Worm (Caenorhabditis elegans) whole organism, young adult: ENCODE data around the gene swsn-6.
A peak's percentile ranks its signal among the peaks of the same experiment; 100 is the strongest.

Experiments
- B0035.1 ChIP-seq: sonication (generic microtip); optimal IDR thresholded peaks from 2 replicates; lab custom pipeline; 2016; ENCODE audit warnings: missing genetic modification characterization, mild to moderate bottlenecking, missing compliant biosample characterization, missing genotype, missing genetic modification reagents
- B0336.3 ChIP-seq: fragments of 200-800 bp; sonication (Bioruptor generic); IDR thresholded peaks from 2 replicates; pipeline ENCODE4 v1.3.6; 2022; ENCODE audit warnings: missing genetic modification characterization, missing compliant biosample characterization
- C17E4.6 ChIP-seq: fragments of 200-800 bp; sonication (Bioruptor generic); IDR thresholded peaks from 2 replicates; pipeline ENCODE4 v1.3.6; 2022; ENCODE audit warnings: missing genetic modification reagents, missing genetic modification characterization, missing compliant biosample characterization
- D2030.7 ChIP-seq: fragments of 200-800 bp; sonication (Bioruptor generic); IDR thresholded peaks from 2 replicates; pipeline ENCODE4 v1.3.6; 2022; ENCODE audit warnings: missing genetic modification reagents, missing genetic modification characterization, missing compliant biosample characterization
- F10E7.11 ChIP-seq: sonication (generic microtip); optimal IDR thresholded peaks from 2 replicates; lab custom pipeline; 2017; ENCODE audit warnings: mild to moderate bottlenecking, missing genetic modification characterization, moderate library complexity, missing compliant biosample characterization
- F23B12.7 ChIP-seq: sonication (generic microtip); optimal IDR thresholded peaks from 2 replicates; lab custom pipeline; 2017; ENCODE audit warnings: missing genetic modification characterization, mild to moderate bottlenecking, missing compliant biosample characterization, antibody characterized with exemption, moderate library complexity; ENCODE audit not compliant: insufficient read depth
- F37B4.10 ChIP-seq: fragments of 200-800 bp; sonication (Bioruptor generic); IDR thresholded peaks from 2 replicates; pipeline ENCODE4 v1.3.6; 2022; ENCODE audit warnings: missing genetic modification characterization, missing compliant biosample characterization
- F39B2.1 ChIP-seq: fragments of 200-800 bp; sonication (Bioruptor generic); IDR thresholded peaks from 2 replicates; pipeline ENCODE4 v1.3.6; 2022; ENCODE audit warnings: missing genetic modification reagents, missing genetic modification characterization, missing compliant biosample characterization
- K11D2.4 ChIP-seq: fragments of 200-800 bp; sonication (Bioruptor generic); IDR thresholded peaks from 2 replicates; pipeline ENCODE4 v1.3.6; 2022; ENCODE audit warnings: missing genetic modification reagents, missing genetic modification characterization, missing compliant biosample characterization
- Y53F4B.3 ChIP-seq: fragments of 200-800 bp; sonication (Bioruptor generic); IDR thresholded peaks from 2 replicates; pipeline ENCODE4 v1.3.6; 2022; ENCODE audit warnings: missing genetic modification reagents, missing genetic modification characterization, missing compliant biosample characterization
- Y95B8A.8 ChIP-seq: fragments of 200-800 bp; sonication (Bioruptor generic); IDR thresholded peaks from 2 replicates; pipeline ENCODE4 v1.3.6; 2022; ENCODE audit warnings: missing genetic modification reagents, missing genetic modification characterization, missing compliant biosample characterization
- aptf-3 ChIP-seq: fragments of 200-800 bp; sonication (Bioruptor generic); IDR thresholded peaks from 2 replicates; pipeline ENCODE4 v1.3.6; 2022; ENCODE audit warnings: missing genetic modification characterization, missing compliant biosample characterization
- egl-44 ChIP-seq: fragments of 200-800 bp; sonication (Bioruptor generic); IDR thresholded peaks from 2 replicates; pipeline ENCODE4 v1.3.6; 2022; ENCODE audit warnings: missing genetic modification reagents, missing genetic modification characterization, missing compliant biosample characterization
- egrh-3 ChIP-seq: fragments of 200-800 bp; sonication (Bioruptor generic); IDR thresholded peaks from 2 replicates; pipeline ENCODE4 v1.3.6; 2022; ENCODE audit warnings: missing genetic modification reagents, missing genetic modification characterization, missing compliant biosample characterization
- gei-17 ChIP-seq: fragments of 200-800 bp; sonication (Bioruptor generic); optimal IDR thresholded peaks from 2 replicates; lab custom pipeline; 2018; ENCODE audit warnings: mild to moderate bottlenecking, missing genetic modification characterization, missing compliant biosample characterization
- him-1 ChIP-seq: sonication (generic microtip); optimal IDR thresholded peaks from 2 replicates; lab custom pipeline; 2016; ENCODE audit warnings: missing genotype, missing genetic modification reagents, missing genetic modification characterization, missing compliant biosample characterization
- hlh-26 ChIP-seq: fragments of 200-800 bp; sonication (Bioruptor generic); conservative IDR thresholded peaks from 2 replicates; pipeline ENCODE4 v1.3.6; 2022; ENCODE audit warnings: missing genetic modification reagents, missing genetic modification characterization, missing compliant biosample characterization
- hmg-1.2 ChIP-seq: fragments of 200-800 bp; sonication (Bioruptor generic); IDR thresholded peaks from 2 replicates; pipeline ENCODE4 v1.3.6; 2022; ENCODE audit warnings: missing genetic modification reagents, missing genetic modification characterization, missing compliant biosample characterization
- let-526 ChIP-seq: fragments of 200-800 bp; sonication (Bioruptor generic); IDR thresholded peaks from 2 replicates; pipeline ENCODE4 v1.3.6; 2022; ENCODE audit warnings: missing genetic modification reagents, missing genetic modification characterization, missing compliant biosample characterization
- lin-26 ChIP-seq: fragments of 200-800 bp; sonication (Bioruptor generic); IDR thresholded peaks from 2 replicates; pipeline ENCODE4 v1.3.6; 2022; ENCODE audit warnings: missing genetic modification reagents, missing genetic modification characterization, missing compliant biosample characterization
- lin-35 ChIP-seq, 3 experiments: fragments of 150-350 bp in 2 of 3; sonication (generic microtip) in 1 of 3; optimal IDR thresholded peaks; 2 replicates each; lab custom pipeline; 2014 to 2018; ENCODE audit warnings: missing biosample characterization in 3 of 3, missing genetic modification characterization in 3 of 3, missing genetic modification reagents in 3 of 3
- madf-6 ChIP-seq: fragments of 200-800 bp; sonication (Bioruptor generic); IDR thresholded peaks from 2 replicates; pipeline ENCODE4 v1.3.6; 2022; ENCODE audit warnings: missing genetic modification reagents, missing genetic modification characterization, missing compliant biosample characterization
- mel-28 ChIP-seq: sonication (generic microtip); optimal IDR thresholded peaks from 2 replicates; lab custom pipeline; 2016; ENCODE audit warnings: borderline replicate concordance, mild to moderate bottlenecking, missing genetic modification characterization, missing compliant biosample characterization
- nfyb-1 ChIP-seq: fragments of 200-800 bp; sonication (Bioruptor generic); IDR thresholded peaks from 2 replicates; pipeline ENCODE4 v1.3.6; 2022; ENCODE audit warnings: missing genetic modification reagents, missing genetic modification characterization, missing compliant biosample characterization
- nhr-179 ChIP-seq: sonication (generic microtip); optimal IDR thresholded peaks from 2 replicates; lab custom pipeline; 2016; ENCODE audit warnings: mild to moderate bottlenecking, missing genetic modification characterization, missing compliant biosample characterization
- nhr-27 ChIP-seq: fragments of 200-800 bp; sonication (Bioruptor generic); optimal IDR thresholded peaks from 2 replicates; lab custom pipeline; 2018; ENCODE audit warnings: mild to moderate bottlenecking, missing genetic modification characterization, moderate library complexity, missing compliant biosample characterization
- nhr-80 ChIP-seq: sonication (generic microtip); optimal IDR thresholded peaks from 2 replicates; lab custom pipeline; 2016; ENCODE audit warnings: missing genetic modification characterization, missing compliant biosample characterization
- rcor-1 ChIP-seq: fragments of 200-800 bp; sonication (Bioruptor generic); IDR thresholded peaks from 2 replicates; pipeline ENCODE4 v1.3.6; 2022; ENCODE audit warnings: missing genetic modification reagents, missing genetic modification characterization, missing compliant biosample characterization
- repo-1 ChIP-seq: sonication (generic microtip); optimal IDR thresholded peaks from 2 replicates; lab custom pipeline; 2017; ENCODE audit warnings: mild to moderate bottlenecking, missing genetic modification characterization, missing compliant biosample characterization
- snpc-3.4 ChIP-seq: sonication (generic microtip); optimal IDR thresholded peaks from 2 replicates; lab custom pipeline; 2017; ENCODE audit warnings: missing genetic modification characterization, mild to moderate bottlenecking, missing compliant biosample characterization, antibody characterized with exemption, moderate library complexity, missing genotype, missing genetic modification reagents
- somi-1 ChIP-seq: fragments of 200-800 bp; sonication (Bioruptor generic); optimal IDR thresholded peaks from 2 replicates; lab custom pipeline; 2018; ENCODE audit warnings: mild to moderate bottlenecking, missing genetic modification characterization, missing compliant biosample characterization
- sptf-2 ChIP-seq: fragments of 200-800 bp; sonication (Bioruptor generic); optimal IDR thresholded peaks from 2 replicates; lab custom pipeline; 2018; ENCODE audit warnings: mild to moderate bottlenecking, missing genetic modification characterization, missing compliant biosample characterization
- tbp1 ChIP-seq: fragments of 200-800 bp; sonication (Bioruptor generic); optimal IDR thresholded peaks from 2 replicates; lab custom pipeline; 2018; ENCODE audit warnings: mild to moderate bottlenecking, missing genetic modification characterization, missing compliant biosample characterization
- zfh-2 ChIP-seq: fragments of 200-800 bp; sonication (Bioruptor generic); conservative IDR thresholded peaks from 2 replicates; pipeline ENCODE4 v1.3.6; 2022; ENCODE audit warnings: missing genetic modification reagents, missing genetic modification characterization, missing compliant biosample characterization
- ztf-22 ChIP-seq: fragments of 200-800 bp; sonication (Bioruptor generic); optimal IDR thresholded peaks from 2 replicates; lab custom pipeline; 2018; ENCODE audit warnings: mild to moderate bottlenecking, missing genetic modification characterization, moderate library complexity, missing compliant biosample characterization
- ztf-25 ChIP-seq: fragments of 200-800 bp; sonication (Bioruptor generic); IDR thresholded peaks from 2 replicates; pipeline ENCODE4 v1.3.6; 2022; ENCODE audit warnings: missing genetic modification reagents, missing genetic modification characterization, missing compliant biosample characterization
- ztf-6 ChIP-seq: fragments of 200-800 bp; sonication (Bioruptor generic); IDR thresholded peaks from 2 replicates; pipeline ENCODE4 v1.3.6; 2022; ENCODE audit warnings: missing genetic modification reagents, missing genetic modification characterization, missing compliant biosample characterization

Gene swsn-6

ce11 chrIV:5354124-5354523, 40.7 kb upstream of the swsn-6 start, which contains the start of gene Y4C6B.1 (continued):
- no peak for TF ChIP-seq rcor-1 (GFP tag; lab: Robert Waterston, UW)
- no peak for TF ChIP-seq repo-1
- no peak for TF ChIP-seq nhr-179 (tag; lab: Kevin White, UChicago)
- TF ChIP-seq snpc-3.4 = peak; percentile 10
- TF ChIP-seq D2030.7 = no peak
- TF ChIP-seq lin-26 (GFP tag; lab: Robert Waterston, UW) = no peak
- no peak for TF ChIP-seq Y95B8A.8 (GFP tag; lab: Robert Waterston, UW)
- TF ChIP-seq zfh-2 (GFP tag; lab: Robert Waterston, UW) = no peak
- no peak for TF ChIP-seq somi-1
- no peak for TF ChIP-seq nfyb-1 (GFP tag; lab: Robert Waterston, UW)
- TF ChIP-seq gei-17 = no peak
- no peak for TF ChIP-seq aptf-3 (GFP tag; lab: Robert Waterston, UW)
- no peak for TF ChIP-seq Y53F4B.3 (GFP tag; lab: Robert Waterston, UW)
- TF ChIP-seq madf-6 (GFP tag; lab: Robert Waterston, UW) = no peak

ce11 chrIV:5354564-5354963, 40.3 kb upstream of the swsn-6 start:
- TF ChIP-seq let-526 (no peak), F37B4.10 (no peak), B0035.1 (tag; lab: Kevin White, UChicago) (no peak), F39B2.1 (no peak), ztf-25 (GFP tag; lab: Robert Waterston, UW) (no peak), egrh-3 (GFP tag; lab: Robert Waterston, UW) (no peak), tbp1 (no peak), nhr-27 (tag; lab: Kevin White, UChicago) (no peak), ztf-6 (GFP tag; lab: Robert Waterston, UW) (no peak), rcor-1 (GFP tag; lab: Robert Waterston, UW) (no peak), somi-1 (no peak), F23B12.7 (tag; lab: Kevin White, UChicago) (no peak), aptf-3 (GFP tag; lab: Robert Waterston, UW) (no peak), hlh-26 (GFP tag; lab: Robert Waterston, UW) (no peak), nhr-80 (tag; lab: Kevin White, UChicago) (no peak)

- no peak for TF ChIP-seq mel-28 (tag; lab: Kevin White, UChicago)
- TF ChIP-seq sptf-2 (GFP tag; lab: Kevin White, UChicago) = no peak
- TF ChIP-seq egl-44 (GFP tag; lab: Robert Waterston, UW) = no peak
- TF ChIP-seq ztf-22 (GFP tag; lab: Kevin White, UChicago) = no peak
- no peak for TF ChIP-seq him-1 (tag; lab: Kevin White, UChicago)
- TF ChIP-seq lin-35 (GFP tag; optimal IDR thresholded peaks at IDR 0.05; lab: Kevin White, UChicago) = no peak
- TF ChIP-seq F10E7.11 (tag; lab: Kevin White, UChicago) = no peak
- no peak for TF ChIP-seq ztf-6 (GFP tag; lab: Robert Waterston, UW)
- TF ChIP-seq hmg-1.2 (GFP tag; lab: Robert Waterston, UW) = no peak
- TF ChIP-seq nhr-80 (tag; lab: Kevin White, UChicago) = no peak
- no peak for TF ChIP-seq hlh-26 (GFP tag; lab: Robert Waterston, UW)
- TF ChIP-seq C17E4.6 (GFP tag; lab: Robert Waterston, UW) = no peak
- no peak for TF ChIP-seq K11D2.4 (GFP tag; lab: Robert Waterston, UW)
- TF ChIP-seq B0336.3 (GFP tag; lab: Robert Waterston, UW) = no peak
- TF ChIP-seq, all 124 proteins: peak for 0
Measured at ce11 chrIV:5360533-5360932, 34.3 kb upstream of the swsn-6 start, which contains the start of gene F41H10.5. TSS of gene F41H10.5 (plus strand) at chrIV:5360907.
